Worm (Caenorhabditis elegans) whole organism, young adult: ENCODE results near the gene F41H10.5.

ENCODE experiments used
- B0261.1 ChIP-seq: sonication (generic microtip); optimal IDR thresholded peaks from 2 replicates; lab custom pipeline; 2016; ENCODE audit warnings: mild to moderate bottlenecking, missing genetic modification characterization, moderate library complexity, missing compliant biosample characterization
- B0336.3 ChIP-seq: fragments of 200-800 bp; sonication (Bioruptor generic); IDR thresholded peaks from 2 replicates; pipeline ENCODE4 v1.3.6; 2022; ENCODE audit warnings: missing genetic modification characterization, missing compliant biosample characterization
- C17E4.6 ChIP-seq: fragments of 200-800 bp; sonication (Bioruptor generic); IDR thresholded peaks from 2 replicates; pipeline ENCODE4 v1.3.6; 2022; ENCODE audit warnings: missing genetic modification reagents, missing genetic modification characterization, missing compliant biosample characterization
- D2030.7 ChIP-seq: fragments of 200-800 bp; sonication (Bioruptor generic); IDR thresholded peaks from 2 replicates; pipeline ENCODE4 v1.3.6; 2022; ENCODE audit warnings: missing genetic modification reagents, missing genetic modification characterization, missing compliant biosample characterization
- F39B2.1 ChIP-seq: fragments of 200-800 bp; sonication (Bioruptor generic); IDR thresholded peaks from 2 replicates; pipeline ENCODE4 v1.3.6; 2022; ENCODE audit warnings: missing genetic modification reagents, missing genetic modification characterization, missing compliant biosample characterization
- T07F8.4 ChIP-seq: sonication (generic microtip); optimal IDR thresholded peaks from 2 replicates; lab custom pipeline; 2016; ENCODE audit warnings: mild to moderate bottlenecking, missing genetic modification characterization, moderate library complexity, missing compliant biosample characterization
- Y53G8AR.9 ChIP-seq: fragments of 200-800 bp; sonication (Bioruptor generic); conservative IDR thresholded peaks from 2 replicates; pipeline ENCODE4 v1.3.6; 2022; ENCODE audit warnings: missing genetic modification reagents, missing genetic modification characterization, missing compliant biosample characterization
- Y79H2A.3 ChIP-seq: fragments of 200-800 bp; sonication (Bioruptor generic); conservative IDR thresholded peaks from 2 replicates; pipeline ENCODE4 v1.3.6; 2022; ENCODE audit warnings: missing genetic modification reagents, missing genetic modification characterization, missing compliant biosample characterization
- ZK185.1 ChIP-seq: sonication (generic microtip); optimal IDR thresholded peaks from 2 replicates; lab custom pipeline; 2016; ENCODE audit warnings: mild to moderate bottlenecking, missing genetic modification characterization, missing compliant biosample characterization; ENCODE audit not compliant: poor library complexity, severe bottlenecking
- akir-1 ChIP-seq: fragments of 200-800 bp; sonication (Bioruptor generic); optimal IDR thresholded peaks from 2 replicates; lab custom pipeline; 2018; ENCODE audit warnings: mild to moderate bottlenecking, missing genetic modification characterization, moderate library complexity, missing compliant biosample characterization
- aptf-3 ChIP-seq: fragments of 200-800 bp; sonication (Bioruptor generic); IDR thresholded peaks from 2 replicates; pipeline ENCODE4 v1.3.6; 2022; ENCODE audit warnings: missing genetic modification characterization, missing compliant biosample characterization
- attf-5 ChIP-seq: fragments of 200-800 bp; sonication (Bioruptor generic); optimal IDR thresholded peaks from 2 replicates; lab custom pipeline; 2018; ENCODE audit warnings: mild to moderate bottlenecking, missing genetic modification characterization, missing compliant biosample characterization
- attf-6 ChIP-seq: fragments of 200-800 bp; sonication (Bioruptor generic); IDR thresholded peaks from 2 replicates; pipeline ENCODE4 v1.3.6; 2022; ENCODE audit warnings: missing genetic modification reagents, missing genetic modification characterization, missing compliant biosample characterization
- bed-2 ChIP-seq: fragments of 200-800 bp; sonication (Bioruptor generic); IDR thresholded peaks from 2 replicates; pipeline ENCODE4 v1.3.6; 2022; ENCODE audit warnings: missing genetic modification reagents, missing genetic modification characterization, missing compliant biosample characterization
- ccch-3 ChIP-seq: fragments of 200-800 bp; sonication (Bioruptor generic); optimal IDR thresholded peaks from 2 replicates; lab custom pipeline; 2018; ENCODE audit warnings: mild to moderate bottlenecking, missing genetic modification characterization, missing compliant biosample characterization
- cebp-1 ChIP-seq, 2 experiments: fragments of 200-800 bp in 1 of 2; sonication (Bioruptor generic) in 1 of 2; sonication (generic microtip) in 1 of 2; IDR thresholded peaks in 1 of 2; optimal IDR thresholded peaks in 1 of 2; 2 replicates each; pipeline versions ENCODE4 v1.3.6 to Lab custom; 2017 to 2022; ENCODE audit warnings: missing compliant biosample characterization in 2 of 2, missing genetic modification characterization in 2 of 2, mild to moderate bottlenecking in 1 of 2, missing genetic modification reagents in 1 of 2, moderate library complexity in 1 of 2
- ceh-100 ChIP-seq: fragments of 200-800 bp; sonication (Bioruptor generic); IDR thresholded peaks from 2 replicates; pipeline ENCODE4 v1.3.6; 2022; ENCODE audit warnings: missing genetic modification reagents, missing genetic modification characterization, missing compliant biosample characterization
- chd-7 ChIP-seq: sonication (generic microtip); optimal IDR thresholded peaks from 2 replicates; lab custom pipeline; 2016; ENCODE audit warnings: mild to moderate bottlenecking, missing genetic modification characterization, moderate library complexity, missing compliant biosample characterization
- dpff-1 ChIP-seq: sonication (generic microtip); optimal IDR thresholded peaks from 2 replicates; lab custom pipeline; 2017; ENCODE audit warnings: mild to moderate bottlenecking, missing genetic modification characterization, missing compliant biosample characterization
- ekl-4 ChIP-seq: fragments of 200-800 bp; sonication (Bioruptor generic); IDR thresholded peaks from 2 replicates; pipeline ENCODE4 v1.3.6; 2022; ENCODE audit warnings: missing genetic modification reagents, missing genetic modification characterization, missing compliant biosample characterization
- fkh-3 ChIP-seq: sonication (generic microtip); optimal IDR thresholded peaks from 2 replicates; lab custom pipeline; 2016; ENCODE audit warnings: mild to moderate bottlenecking, missing genetic modification characterization, missing compliant biosample characterization
- gei-17 ChIP-seq: fragments of 200-800 bp; sonication (Bioruptor generic); optimal IDR thresholded peaks from 2 replicates; lab custom pipeline; 2018; ENCODE audit warnings: mild to moderate bottlenecking, missing genetic modification characterization, missing compliant biosample characterization
- him-1 ChIP-seq: sonication (generic microtip); optimal IDR thresholded peaks from 2 replicates; lab custom pipeline; 2016; ENCODE audit warnings: missing genotype, missing genetic modification reagents, missing genetic modification characterization, missing compliant biosample characterization
- hmg-1.2 ChIP-seq: fragments of 200-800 bp; sonication (Bioruptor generic); IDR thresholded peaks from 2 replicates; pipeline ENCODE4 v1.3.6; 2022; ENCODE audit warnings: missing genetic modification reagents, missing genetic modification characterization, missing compliant biosample characterization
- let-607 ChIP-seq, 2 experiments: fragments of 200-800 bp in 1 of 2; sonication (Bioruptor generic) in 1 of 2; sonication (generic microtip) in 1 of 2; optimal IDR thresholded peaks; 2 replicates each; lab custom pipeline; 2016 to 2018; ENCODE audit warnings: mild to moderate bottlenecking in 2 of 2, missing compliant biosample characterization in 2 of 2, missing genetic modification characterization in 2 of 2, moderate library complexity in 2 of 2, missing genotype in 1 of 2
- lin-35 ChIP-seq, 3 experiments: fragments of 150-350 bp in 2 of 3; sonication (generic microtip) in 1 of 3; optimal IDR thresholded peaks; 2 replicates each; lab custom pipeline; 2014 to 2018; ENCODE audit warnings: missing biosample characterization in 3 of 3, missing genetic modification characterization in 3 of 3, missing genetic modification reagents in 3 of 3
- lin-40 ChIP-seq: sonication (generic microtip); optimal IDR thresholded peaks from 2 replicates; lab custom pipeline; 2016; ENCODE audit warnings: missing genetic modification characterization, mild to moderate bottlenecking, missing compliant biosample characterization, missing genotype, missing genetic modification reagents
- lin-54 ChIP-seq: fragments of 200-800 bp; sonication (Bioruptor generic); optimal IDR thresholded peaks from 2 replicates; lab custom pipeline; 2018; ENCODE audit warnings: mild to moderate bottlenecking, missing genetic modification characterization, missing compliant biosample characterization
- madf-8 ChIP-seq: fragments of 200-800 bp; sonication (Bioruptor generic); conservative IDR thresholded peaks from 2 replicates; pipeline ENCODE4 v1.3.6; 2022; ENCODE audit warnings: missing genetic modification reagents, missing genetic modification characterization, missing compliant biosample characterization
- mcd-1 ChIP-seq: fragments of 200-800 bp; sonication (Bioruptor generic); IDR thresholded peaks from 2 replicates; pipeline ENCODE4 v1.3.6; 2022; ENCODE audit warnings: missing genetic modification reagents, missing genetic modification characterization, missing compliant biosample characterization
- nfya-2 ChIP-seq: fragments of 200-800 bp; sonication (Bioruptor generic); IDR thresholded peaks from 2 replicates; pipeline ENCODE4 v1.3.6; 2022; ENCODE audit warnings: missing genetic modification reagents, missing genetic modification characterization, missing compliant biosample characterization
- nhr-80 ChIP-seq: sonication (generic microtip); optimal IDR thresholded peaks from 2 replicates; lab custom pipeline; 2016; ENCODE audit warnings: missing genetic modification characterization, missing compliant biosample characterization
- pbrm-1 ChIP-seq: fragments of 200-800 bp; sonication (Bioruptor generic); IDR thresholded peaks from 2 replicates; pipeline ENCODE4 v1.3.6; 2022; ENCODE audit warnings: missing genetic modification reagents, missing genetic modification characterization, missing compliant biosample characterization
- pha-4 ChIP-seq: fragments of 150-350 bp; sonication (generic microtip); optimal IDR thresholded peaks from 2 replicates; lab custom pipeline; 2014; ENCODE audit warnings: missing biosample characterization, missing genetic modification reagents, missing genetic modification characterization
- rcor-1 ChIP-seq: fragments of 200-800 bp; sonication (Bioruptor generic); IDR thresholded peaks from 2 replicates; pipeline ENCODE4 v1.3.6; 2022; ENCODE audit warnings: missing genetic modification reagents, missing genetic modification characterization, missing compliant biosample characterization
- rec-8 ChIP-seq, 2 experiments: sonication (generic microtip); optimal IDR thresholded peaks; 2 replicates each; lab custom pipeline; 2016; ENCODE audit warnings: mild to moderate bottlenecking in 2 of 2, missing genetic modification characterization in 2 of 2, missing genetic modification reagents in 2 of 2, missing genotype in 2 of 2, missing biosample characterization in 1 of 2, missing compliant biosample characterization in 1 of 2, moderate library complexity in 1 of 2
- snpc-1.3 ChIP-seq: sonication (generic microtip); optimal IDR thresholded peaks from 2 replicates; lab custom pipeline; 2017; ENCODE audit warnings: missing genetic modification characterization, mild to moderate bottlenecking, missing compliant biosample characterization, antibody characterized with exemption, moderate library complexity, missing genotype, missing genetic modification reagents; ENCODE audit not compliant: insufficient read depth
- snpc-4 ChIP-seq, 5 experiments: fragments of 150-350 bp in 1 of 5; sonication (generic microtip) in 4 of 5; optimal IDR thresholded peaks; 2 replicates each; lab custom pipeline; 2014 to 2018; ENCODE audit warnings: missing genetic modification characterization in 5 of 5, missing biosample characterization in 3 of 5, antibody characterized with exemption in 2 of 5, mild to moderate bottlenecking in 2 of 5, missing compliant biosample characterization in 2 of 5, missing genotype in 2 of 5, moderate library complexity in 2 of 5, missing genetic modification reagents in 1 of 5
- tbx-9 ChIP-seq: sonication (generic microtip); optimal IDR thresholded peaks from 2 replicates; lab custom pipeline; 2016; ENCODE audit warnings: borderline replicate concordance, missing genetic modification characterization, inconsistent platforms, missing compliant biosample characterization
- tlf-1 ChIP-seq: fragments of 200-800 bp; sonication (Bioruptor generic); optimal IDR thresholded peaks from 2 replicates; lab custom pipeline; 2018; ENCODE audit warnings: mild to moderate bottlenecking, missing genetic modification characterization, missing compliant biosample characterization
- unc-130 ChIP-seq: sonication (generic microtip); optimal IDR thresholded peaks from 2 replicates; lab custom pipeline; 2016; ENCODE audit warnings: missing genetic modification reagents, missing genetic modification characterization, missing compliant biosample characterization
- ztf-18 ChIP-seq: sonication (generic microtip); optimal IDR thresholded peaks from 2 replicates; lab custom pipeline; 2016; ENCODE audit warnings: missing genotype, mild to moderate bottlenecking, missing genetic modification characterization, missing compliant biosample characterization

Gene F41H10.5

DNA sequence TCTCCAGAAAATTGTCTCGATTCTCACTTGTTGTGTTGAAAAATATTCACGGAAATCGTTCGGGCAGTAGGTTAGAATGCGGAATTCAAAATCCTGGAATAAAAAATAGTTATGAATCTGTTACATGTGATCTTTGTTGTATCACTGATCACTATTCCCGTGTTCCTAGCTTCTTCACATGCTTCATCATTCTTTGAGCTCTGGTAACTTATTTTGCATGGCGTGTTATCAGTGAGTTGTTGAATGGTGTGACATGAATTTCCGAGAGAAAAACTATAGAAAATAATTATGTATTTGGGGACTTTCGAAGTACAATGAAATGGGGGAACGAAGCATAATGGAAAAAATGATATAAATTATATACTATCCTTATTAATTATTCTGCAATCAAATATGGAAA lies 32.9 kb downstream of the F41H10.5 start:
- TF ChIP-seq tlf-1 (GFP tag; lab: Kevin White, UChicago) (peak; percentile 1), chd-7 (tag; lab: Kevin White, UChicago) (no peak), nhr-80 (tag; lab: Kevin White, UChicago) (peak; percentile 43), T07F8.4 (tag; lab: Kevin White, UChicago) (no peak), him-1 (tag; lab: Kevin White, UChicago) (no peak), hmg-1.2 (0 out of 2 replicates have a peak, but pooled peaks have one; percentile 16), ceh-100 (GFP tag; lab: Robert Waterston, UW) (no peak), attf-6 (0 out of 2 replicates have a peak, but pooled peaks have one; percentile 46), snpc-4 (GFP tag; optimal IDR thresholded peaks at IDR 0.05; lab: Kevin White, UChicago) (no peak), snpc-4 (tag; optimal IDR thresholded peaks at IDR 0.05; lab: Kevin White, UChicago) (peak in 1 of 4 experiments; percentile 45), pha-4 (no peak), aptf-3 (GFP tag; lab: Robert Waterston, UW) (no peak), ztf-18 (tag; lab: Kevin White, UChicago) (no peak), B0336.3 (GFP tag; lab: Robert Waterston, UW) (0 out of 2 replicates have a peak, but pooled peaks have one; percentile 10), lin-54 (GFP tag; lab: Kevin White, UChicago) (no peak), pbrm-1 (GFP tag; lab: Robert Waterston, UW) (no peak), fkh-3 (tag; lab: Kevin White, UChicago) (no peak), B0261.1 (tag; lab: Kevin White, UChicago) (no peak), F39B2.1 (GFP tag; lab: Robert Waterston, UW) (no peak), let-607 (tag; optimal IDR thresholded peaks at IDR 0.05; lab: Kevin White, UChicago) (no peak), snpc-1.3 (tag; lab: Kevin White, UChicago) (peak; percentile 4), unc-130 (no peak), ccch-3 (GFP tag; lab: Kevin White, UChicago) (no peak)

ce11 chrIV:5394687-5395086 lies 34.0 kb downstream of the F41H10.5 start, which contains the start of the genes perm-3 and swsn-6:
Gene perm-3 (minus strand): TSS chrIV:5394804.
Gene swsn-6 (plus strand): TSS chrIV:5395033.
- TF ChIP-seq D2030.7 (GFP tag; lab: Robert Waterston, UW) (peak; percentile 46; the same call in 1 of the 2 replicates), Y53G8AR.9 (GFP tag; lab: Robert Waterston, UW) (peak; percentile 80; the same call in 1 of the 2 replicates), hmg-1.2 (peak; percentile 40; the same call in 1 of the 2 replicates), nfya-2 (GFP tag; lab: Robert Waterston, UW) (no peak), ceh-100 (GFP tag; lab: Robert Waterston, UW) (0 out of 2 replicates have a peak, but pooled peaks have one; percentile 22), ekl-4 (peak; percentile 83), Y79H2A.3 (GFP tag; lab: Robert Waterston, UW) (no peak), gei-17 (peak; percentile 16), ZK185.1 (peak; percentile 44), ztf-18 (tag; lab: Kevin White, UChicago) (peak; percentile 96), madf-8 (GFP tag; lab: Robert Waterston, UW) (no peak), attf-5 (GFP tag; lab: Kevin White, UChicago) (peak; percentile 73), unc-130 (peak; percentile 14), nhr-80 (tag; lab: Kevin White, UChicago) (peak; percentile 54), pha-4 (peak; percentile 0), mcd-1 (GFP tag; lab: Robert Waterston, UW) (peak; percentile 83), C17E4.6 (no peak), akir-1 (no peak), F39B2.1 (GFP tag; lab: Robert Waterston, UW) (no peak), bed-2 (GFP tag; lab: Robert Waterston, UW) (no peak), lin-40 (tag; lab: Kevin White, UChicago) (peak; percentile 81), rcor-1 (0 out of 2 replicates have a peak, but pooled peaks have one; percentile 30), lin-35 (GFP tag; optimal IDR thresholded peaks at IDR 0.05; lab: Kevin White, UChicago) (peak in 2 of 3 experiments; percentile 33 to 79), cebp-1 (GFP tag; IDR thresholded peaks at IDR 0.05; lab: Robert Waterston, UW) (no peak), cebp-1 (tag; optimal IDR thresholded peaks at IDR 0.05; lab: Kevin White, UChicago) (peak; percentile 65), let-607 (tag; optimal IDR thresholded peaks at IDR 0.05; lab: Kevin White, UChicago) (peak in 1 of 2 experiments; percentile 8), rec-8 (tag; optimal IDR thresholded peaks at IDR 0.05; lab: Kevin White, UChicago) (no peak), B0336.3 (GFP tag; lab: Robert Waterston, UW) (peak; percentile 61), B0261.1 (tag; lab: Kevin White, UChicago) (no peak), snpc-4 (GFP tag; optimal IDR thresholded peaks at IDR 0.05; lab: Kevin White, UChicago) (peak; percentile 81), snpc-4 (tag; optimal IDR thresholded peaks at IDR 0.05; lab: Kevin White, UChicago) (peak; percentile 50 to 88 (median 77)), dpff-1 (tag; lab: Kevin White, UChicago) (no peak), tbx-9 (tag; lab: Kevin White, UChicago) (no peak), pbrm-1 (GFP tag; lab: Robert Waterston, UW) (peak; percentile 83)
